Fruit fly (Drosophila melanogaster) whole organism, wandering third instar larva: ENCODE data around the gene RpS15Aa.
A peak's percentile ranks its signal among the peaks of the same experiment; 100 is the strongest.

Experiments
- Abd-B ChIP-seq: fragments of >200 bp; optimal IDR thresholded peaks from 2 replicates; lab custom pipeline; 2017; ENCODE audit warnings: missing biosample characterization, missing genetic modification characterization
- CG9705 ChIP-seq: fragments of 200-800 bp; sonication (Bioruptor generic); optimal IDR thresholded peaks from 2 replicates; lab custom pipeline; 2018; ENCODE audit warnings: missing biosample characterization, mild to moderate bottlenecking, missing genetic modification characterization
- HLH106 ChIP-seq: fragments of 200-800 bp; optimal IDR thresholded peaks from 3 replicates; lab custom pipeline; 2019; ENCODE audit warnings: missing biosample characterization, mild to moderate bottlenecking, missing genetic modification characterization, moderate library complexity
- Rel ChIP-seq, 2 experiments: fragments of 200-800 bp; sonication (Bioruptor generic) in 1 of 2; optimal IDR thresholded peaks; 2 replicates in 1 of 2; 3 replicates in 1 of 2; lab custom pipeline; 2016 to 2019; ENCODE audit warnings: mild to moderate bottlenecking in 2 of 2, missing biosample characterization in 2 of 2, missing genetic modification characterization in 2 of 2, moderate library complexity in 1 of 2
- Sp1 ChIP-seq: fragments of 200-800 bp; sonication (Bioruptor generic); optimal IDR thresholded peaks from 3 replicates; lab custom pipeline; 2019; ENCODE audit warnings: missing biosample characterization, mild to moderate bottlenecking, missing genetic modification characterization, moderate library complexity
- Vsx2 ChIP-seq: fragments of 200-300, 225-300 bp; sonication (Bioruptor generic); optimal IDR thresholded peaks from 2 replicates; lab custom pipeline; 2018; ENCODE audit warnings: missing biosample characterization, missing genetic modification characterization; ENCODE audit not compliant: partially characterized antibody
- br ChIP-seq: fragments of 200-800 bp; sonication (Bioruptor generic); optimal IDR thresholded peaks from 2 replicates; lab custom pipeline; 2016; ENCODE audit warnings: missing biosample characterization, missing genetic modification characterization
- pan ChIP-seq: fragments of >200 bp; optimal IDR thresholded peaks from 2 replicates; lab custom pipeline; 2017
- psq ChIP-seq: fragments of 200-800 bp; sonication (Bioruptor generic); optimal IDR thresholded peaks from 3 replicates; lab custom pipeline; 2017; ENCODE audit warnings: missing biosample characterization, mild to moderate bottlenecking, missing genetic modification characterization, moderate library complexity
- rgr ChIP-seq: fragments of 200-800 bp; sonication (Bioruptor generic); optimal IDR thresholded peaks from 3 replicates; lab custom pipeline; 2016; ENCODE audit warnings: missing biosample characterization, mild to moderate bottlenecking, missing genetic modification characterization
- sage ChIP-seq: fragments of 200-800 bp; sonication (Bioruptor generic); optimal IDR thresholded peaks from 2 replicates; lab custom pipeline; 2016; ENCODE audit warnings: missing biosample characterization, mild to moderate bottlenecking, missing genetic modification characterization
- tai ChIP-seq: sonication (Bioruptor generic); optimal IDR thresholded peaks from 2 replicates; lab custom pipeline; 2016; ENCODE audit warnings: missing biosample characterization, missing genetic modification characterization

DNA sequence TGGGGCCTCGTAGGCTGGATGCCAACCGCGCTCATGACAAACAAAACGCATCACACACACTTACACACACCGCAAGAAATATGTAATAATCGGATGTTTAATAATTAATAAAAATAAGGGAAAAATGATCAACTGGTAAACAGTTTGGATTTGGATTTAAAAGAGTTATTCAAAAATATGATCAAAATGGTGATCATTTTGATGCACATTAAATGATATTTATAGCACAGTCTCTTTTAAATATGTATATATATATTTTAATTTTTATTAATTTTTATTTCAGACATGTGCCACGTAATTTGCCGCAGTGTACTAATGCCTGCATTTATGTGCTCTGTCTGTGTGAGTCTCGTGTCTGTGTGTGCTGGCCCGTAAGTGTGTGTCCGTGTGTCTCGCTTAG, 7.8 kb upstream of the RpS15Aa start:
- no peak for TF ChIP-seq Rel (GFP tag; optimal IDR thresholded peaks at IDR 0.05; lab: Kevin White, UChicago)
- no peak for TF ChIP-seq Rel (tag; optimal IDR thresholded peaks at IDR 0.05; lab: Kevin White, UChicago)
- no peak for TF ChIP-seq CG9705 (GFP tag; lab: Kevin White, UChicago)
- TF ChIP-seq rgr (GFP tag; lab: Kevin White, UChicago) = no peak
- no peak for TF ChIP-seq Vsx2 (GFP tag; lab: Kevin White, UChicago)
- TF ChIP-seq pan (lab: Kevin White, UChicago) = no peak
- no peak for TF ChIP-seq sage (GFP tag; lab: Kevin White, UChicago)
- no peak for TF ChIP-seq tai (GFP tag; lab: Kevin White, UChicago)
- no peak for TF ChIP-seq Abd-B (GFP tag; lab: Kevin White, UChicago)
- no peak for TF ChIP-seq psq
- TF ChIP-seq HLH106 (tag; lab: Kevin White, UChicago) = peak; percentile 43
- peak; percentile 26 for TF ChIP-seq Sp1 (GFP tag; lab: Kevin White, UChicago)
- TF ChIP-seq br (GFP tag; lab: Kevin White, UChicago) = no peak
